Worm (Caenorhabditis elegans) whole organism, L3 larva: ENCODE results near the gene F13D12.10.

Experiments used
- ZK546.5 ChIP-seq: sonication (generic microtip); optimal IDR thresholded peaks from 2 replicates; lab custom pipeline; 2017; ENCODE audit warnings: missing biosample characterization, missing genetic modification characterization
- aly-2 ChIP-seq: fragments of 150-350 bp; optimal IDR thresholded peaks from 2 replicates; lab custom pipeline; 2014; ENCODE audit warnings: missing biosample characterization, missing genetic modification characterization
- ama-1 ChIP-seq: fragments of 150-350 bp; optimal IDR thresholded peaks from 2 replicates; lab custom pipeline; 2018
- ceh-16 ChIP-seq: sonication (generic microtip); optimal IDR thresholded peaks from 2 replicates; lab custom pipeline; 2017; ENCODE audit warnings: missing biosample characterization, missing genetic modification characterization
- ceh-28 ChIP-seq: fragments of 150-350 bp; optimal IDR thresholded peaks from 2 replicates; lab custom pipeline; 2014; ENCODE audit warnings: missing biosample characterization, missing genetic modification reagents, missing genetic modification characterization
- ceh-82 ChIP-seq: fragments of 150-350 bp; optimal IDR thresholded peaks from 2 replicates; lab custom pipeline; 2014; ENCODE audit warnings: missing biosample characterization, missing genetic modification characterization
- ceh-9 ChIP-seq: sonication (generic microtip); optimal IDR thresholded peaks from 2 replicates; lab custom pipeline; 2018; ENCODE audit warnings: missing biosample characterization, missing genetic modification characterization
- daf-12 ChIP-seq: fragments of 150-350 bp; optimal IDR thresholded peaks from 2 replicates; lab custom pipeline; 2014; ENCODE audit warnings: missing biosample characterization, missing genetic modification reagents, missing genetic modification characterization
- egl-27 ChIP-seq: sonication (generic microtip); optimal IDR thresholded peaks from 4 replicates; lab custom pipeline; 2017; ENCODE audit warnings: missing biosample characterization, missing genetic modification reagents, missing genetic modification characterization
- egl-5 ChIP-seq: fragments of 150-350 bp; optimal IDR thresholded peaks from 2 replicates; lab custom pipeline; 2017; ENCODE audit warnings: missing biosample characterization, missing genetic modification reagents, missing genetic modification characterization, inconsistent platforms
- elt-1 ChIP-seq: fragments of 150-350 bp; optimal IDR thresholded peaks from 2 replicates; lab custom pipeline; 2014; ENCODE audit warnings: missing biosample characterization, missing genetic modification characterization
- elt-2 ChIP-seq: sonication (generic microtip); optimal IDR thresholded peaks from 2 replicates; lab custom pipeline; 2016; ENCODE audit warnings: missing genetic modification reagents, mild to moderate bottlenecking, missing genetic modification characterization, missing compliant biosample characterization
- elt-3 ChIP-seq, 3 experiments: fragments of 150-350 bp in 1 of 3; sonication (generic microtip) in 2 of 3; optimal IDR thresholded peaks; 2 replicates in 2 of 3; 4 replicates in 1 of 3; lab custom pipeline; 2014 to 2017; ENCODE audit warnings: missing biosample characterization in 3 of 3, missing genetic modification characterization in 3 of 3
- eor-1 ChIP-seq, 2 experiments: fragments of 150-350 bp; optimal IDR thresholded peaks; 2 replicates each; lab custom pipeline; 2014 to 2018; ENCODE audit warnings: missing biosample characterization in 2 of 2, missing genetic modification characterization in 2 of 2
- fkh-10 ChIP-seq: sonication (generic microtip); optimal IDR thresholded peaks from 2 replicates; lab custom pipeline; 2017; ENCODE audit warnings: missing biosample characterization, missing genetic modification reagents, missing genetic modification characterization
- fkh-2 ChIP-seq: fragments of 150-350 bp; optimal IDR thresholded peaks from 2 replicates; lab custom pipeline; 2014; ENCODE audit warnings: missing biosample characterization, missing genetic modification reagents, missing genetic modification characterization
- fos-1 ChIP-seq: fragments of 150-350 bp; optimal IDR thresholded peaks from 2 replicates; lab custom pipeline; 2014; ENCODE audit warnings: missing biosample characterization, missing genetic modification characterization
- hmg-11 ChIP-seq: sonication (generic microtip); optimal IDR thresholded peaks from 2 replicates; lab custom pipeline; 2016; ENCODE audit warnings: missing genetic modification characterization, missing compliant biosample characterization
- jun-1 ChIP-seq: fragments of 150-350 bp; optimal IDR thresholded peaks from 2 replicates; lab custom pipeline; 2014; ENCODE audit warnings: missing biosample characterization, missing genetic modification reagents, missing genetic modification characterization
- lin-15B ChIP-seq: fragments of 150-350 bp; optimal IDR thresholded peaks from 2 replicates; lab custom pipeline; 2014; ENCODE audit warnings: missing biosample characterization, missing genetic modification characterization
- mdl-1 ChIP-seq: fragments of 150-350 bp; optimal IDR thresholded peaks from 2 replicates; lab custom pipeline; 2014; ENCODE audit warnings: missing biosample characterization, missing genetic modification characterization
- mml-1 ChIP-seq: fragments of 150-350 bp; sonication (generic microtip); optimal IDR thresholded peaks from 3 replicates; lab custom pipeline; 2014; ENCODE audit warnings: missing biosample characterization, missing genetic modification characterization
- nfya-1 ChIP-seq: sonication (generic microtip); optimal IDR thresholded peaks from 2 replicates; lab custom pipeline; 2017; ENCODE audit warnings: missing genetic modification characterization, mild to moderate bottlenecking, missing compliant biosample characterization, antibody characterized with exemption, moderate library complexity; ENCODE audit not compliant: insufficient read depth
- nhr-23 ChIP-seq: fragments of 150-350 bp; optimal IDR thresholded peaks from 2 replicates; lab custom pipeline; 2014; ENCODE audit warnings: missing biosample characterization, missing genetic modification reagents, missing genetic modification characterization
- nhr-237 ChIP-seq: fragments of 150-350 bp; optimal IDR thresholded peaks from 2 replicates; lab custom pipeline; 2014; ENCODE audit warnings: missing biosample characterization, missing genetic modification characterization
- nhr-25 ChIP-seq: sonication (generic microtip); optimal IDR thresholded peaks from 2 replicates; lab custom pipeline; 2017; ENCODE audit warnings: missing biosample characterization, missing genetic modification characterization
- nhr-28 ChIP-seq: fragments of 150-350 bp; optimal IDR thresholded peaks from 2 replicates; lab custom pipeline; 2014; ENCODE audit warnings: missing biosample characterization, missing genetic modification characterization
- nhr-76 ChIP-seq: fragments of 150-350 bp; sonication (generic microtip); optimal IDR thresholded peaks from 5 replicates; lab custom pipeline; 2014; ENCODE audit warnings: missing biosample characterization, missing genetic modification characterization
- nhr-77 ChIP-seq: fragments of 150-350 bp; optimal IDR thresholded peaks from 2 replicates; lab custom pipeline; 2014; ENCODE audit warnings: missing biosample characterization, missing genetic modification characterization
- pqm-1 ChIP-seq: fragments of 150-350 bp; optimal IDR thresholded peaks from 2 replicates; lab custom pipeline; 2017; ENCODE audit warnings: missing biosample characterization, missing genetic modification characterization, inconsistent platforms
- snpc-4 ChIP-seq: fragments of 150-350 bp; optimal IDR thresholded peaks from 2 replicates; lab custom pipeline; 2014; ENCODE audit warnings: missing biosample characterization, missing genetic modification characterization
- tbx-2 ChIP-seq: sonication (generic microtip); optimal IDR thresholded peaks from 2 replicates; lab custom pipeline; 2016; ENCODE audit warnings: mild to moderate bottlenecking, missing genetic modification characterization, missing compliant biosample characterization
- unc-39 ChIP-seq: sonication (generic microtip); optimal IDR thresholded peaks from 4 replicates; lab custom pipeline; 2017; ENCODE audit warnings: missing biosample characterization, missing genetic modification characterization
- unc-62 ChIP-seq: fragments of 150-350 bp; sonication (generic microtip); optimal IDR thresholded peaks from 4 replicates; lab custom pipeline; 2014; ENCODE audit warnings: missing biosample characterization, missing genetic modification reagents, missing genetic modification characterization
- ztf-11 ChIP-seq: fragments of 150-350 bp; optimal IDR thresholded peaks from 2 replicates; lab custom pipeline; 2014; ENCODE audit warnings: missing biosample characterization, missing genetic modification characterization
- ztf-4 ChIP-seq: fragments of 150-350 bp; optimal IDR thresholded peaks from 2 replicates; lab custom pipeline; 2014; ENCODE audit warnings: missing biosample characterization, missing genetic modification characterization

Gene F13D12.10

ce11 chrII:11695161-11695944, 18.2 kb upstream of the F13D12.10 start, which contains the start of gene tars-1:
tars-1 (minus strand) TSS chrII:11695657.
- TF ChIP-seq nhr-23 = peak; percentile 21

- TF ChIP-seq nhr-25 (no peak), unc-39 (tag; lab: Kevin White, UChicago) (no peak), fos-1 (tag; lab: Kevin White, UChicago) (no peak), nhr-28 (no peak), mml-1 (no peak), ceh-9 (tag; lab: Kevin White, UChicago) (no peak), elt-2 (tag; lab: Kevin White, UChicago) (no peak), aly-2 (no peak), nfya-1 (no peak), egl-5 (no peak), tbx-2 (tag; lab: Kevin White, UChicago) (no peak), ceh-16 (tag; lab: Kevin White, UChicago) (no peak), eor-1 (tag; optimal IDR thresholded peaks at IDR 0.05; lab: Kevin White, UChicago) (no peak), unc-62 (GFP tag; lab: Kevin White, UChicago) (no peak), ceh-28 (no peak), ama-1 (no peak), elt-3 (tag; optimal IDR thresholded peaks at IDR 0.05; lab: Kevin White, UChicago) (no peak), snpc-4 (tag; lab: Kevin White, UChicago) (no peak)
Observed at ce11 chrII:11695945-11696270, 17.7 kb upstream of the F13D12.10 start, which contains the start of gene xpf-1. xpf-1 (plus strand) TSS chrII:11696171.

- no peak for TF ChIP-seq mdl-1 (tag; lab: Kevin White, UChicago)
- TF ChIP-seq ztf-11 (tag; lab: Kevin White, UChicago) = no peak
- no peak for TF ChIP-seq ama-1
- no peak for TF ChIP-seq nhr-25
- TF ChIP-seq nhr-237 = no peak
- no peak for TF ChIP-seq lin-15B (tag; lab: Kevin White, UChicago)
- TF ChIP-seq nhr-77 (tag; lab: Kevin White, UChicago) = no peak
- TF ChIP-seq ceh-16 (tag; lab: Kevin White, UChicago) = no peak
- no peak for TF ChIP-seq ceh-82
- TF ChIP-seq nfya-1 = no peak
Observed at ce11 chrII:11700200-11700599, 13.4 kb upstream of the F13D12.10 start, which contains the start of gene inos-1. inos-1 (minus strand) TSS chrII:11700300.

ce11 chrII:11700635-11701034, 13.0 kb upstream of the F13D12.10 start:
- TF ChIP-seq nhr-23 = no peak
- TF ChIP-seq nhr-77 (tag; lab: Kevin White, UChicago) = no peak
- no peak for TF ChIP-seq hmg-11 (tag; lab: Kevin White, UChicago)
- no peak for TF ChIP-seq nhr-25
- TF ChIP-seq lin-15B (tag; lab: Kevin White, UChicago) = no peak
- no peak for TF ChIP-seq ZK546.5 (tag; lab: Kevin White, UChicago)
- TF ChIP-seq daf-12 (tag; lab: Kevin White, UChicago) = no peak
- no peak for TF ChIP-seq egl-5
- no peak for TF ChIP-seq nhr-76
- TF ChIP-seq unc-62 (GFP tag; lab: Kevin White, UChicago) = no peak
- TF ChIP-seq, all 47 proteins: peak for 0

ce11 chrII:11705787-11706186, 7.8 kb upstream of the F13D12.10 start, which contains the start of gene VF13D12L.3:
VF13D12L.3 (plus strand) TSS chrII:11706009.
- peak; percentile 5 for TF ChIP-seq elt-2 (tag; lab: Kevin White, UChicago)
- peak; percentile 42 for TF ChIP-seq nhr-76
- TF ChIP-seq elt-1 (tag; lab: Kevin White, UChicago) = no peak
- no peak for TF ChIP-seq egl-27
- TF ChIP-seq pqm-1 (tag; lab: Kevin White, UChicago) = peak; percentile 45
- TF ChIP-seq, all 47 proteins: peak for 3

- TF ChIP-seq egl-5 (no peak), nfya-1 (no peak), pqm-1 (tag; lab: Kevin White, UChicago) (no peak), jun-1 (no peak), ceh-28 (no peak), nhr-76 (no peak), ceh-9 (tag; lab: Kevin White, UChicago) (no peak), fos-1 (tag; lab: Kevin White, UChicago) (no peak), tbx-2 (tag; lab: Kevin White, UChicago) (no peak), fkh-2 (tag; lab: Kevin White, UChicago) (no peak), egl-27 (no peak), ZK546.5 (tag; lab: Kevin White, UChicago) (no peak), nhr-28 (no peak), eor-1 (tag; optimal IDR thresholded peaks at IDR 0.05; lab: Kevin White, UChicago) (no peak), fkh-10 (GFP tag; lab: Kevin White, UChicago) (no peak), snpc-4 (tag; lab: Kevin White, UChicago) (no peak), ztf-11 (tag; lab: Kevin White, UChicago) (no peak), ztf-4 (tag; lab: Kevin White, UChicago) (no peak)
Observed at ce11 chrII:11709464-11709863, 4.1 kb upstream of the F13D12.10 start, which contains the start of gene fcmt-1. fcmt-1 (minus strand) TSS chrII:11709564.
